Fruit fly (Drosophila melanogaster): ENCODE measurements around the gene CG10098.

CG10098 gene

dm6 chr3R:7089522-7090336, 34.6 kb upstream of the CG10098 start:
- TF ChIP-seq CTCF (optimal IDR thresholded peaks at IDR 0.05) = no peak
- no peak for TF ChIP-seq CG8478 (optimal IDR thresholded peaks at IDR 0.05)

- TF ChIP-seq CG8478 (optimal IDR thresholded peaks at IDR 0.05) (no peak), CTCF (optimal IDR thresholded peaks at IDR 0.05) (no peak)
Measured at dm6 chr3R:7090337-7090830, 34.0 kb upstream of the CG10098 start.

dm6 chr3R:7091904-7092303, 32.4 kb upstream of the CG10098 start:
- TF ChIP-seq CG8478 (optimal IDR thresholded peaks at IDR 0.05) = no peak
- TF ChIP-seq CTCF (optimal IDR thresholded peaks at IDR 0.05) = peak in 1 of 2 experiments; percentile 51

dm6 chr3R:7093592-7093991, 30.8 kb upstream of the CG10098 start:
- TF ChIP-seq CTCF (optimal IDR thresholded peaks at IDR 0.05) = no peak
- TF ChIP-seq CG8478 (optimal IDR thresholded peaks at IDR 0.05) = no peak

- TF ChIP-seq CG8478 (optimal IDR thresholded peaks at IDR 0.05) (no peak), CTCF (optimal IDR thresholded peaks at IDR 0.05) (no peak)
Measured at dm6 chr3R:7094368-7094767, 30.0 kb upstream of the CG10098 start.

dm6 chr3R:7102853-7103833, 21.2 kb upstream of the CG10098 start:
- TF ChIP-seq CG8478 (optimal IDR thresholded peaks at IDR 0.05) (no peak), CTCF (optimal IDR thresholded peaks at IDR 0.05) (no peak)

dm6 chr3R:7104308-7104707, 20.0 kb upstream of the CG10098 start:
- TF ChIP-seq CG8478 (optimal IDR thresholded peaks at IDR 0.05) (no peak), CTCF (optimal IDR thresholded peaks at IDR 0.05) (no peak)

dm6 chr3R:7105503-7106164, 18.7 kb upstream of the CG10098 start:
- no peak for TF ChIP-seq CTCF (optimal IDR thresholded peaks at IDR 0.05)
- TF ChIP-seq CG8478 (optimal IDR thresholded peaks at IDR 0.05) = no peak

dm6 chr3R:7107713-7108588, 16.4 kb upstream of the CG10098 start:
- no peak for TF ChIP-seq CG8478 (optimal IDR thresholded peaks at IDR 0.05)
- no peak for TF ChIP-seq CTCF (optimal IDR thresholded peaks at IDR 0.05)

- TF ChIP-seq CG8478 (optimal IDR thresholded peaks at IDR 0.05) (no peak), CTCF (optimal IDR thresholded peaks at IDR 0.05) (no peak)
Measured at dm6 chr3R:7108589-7109312, 15.6 kb upstream of the CG10098 start.

dm6 chr3R:7109760-7110303, 14.5 kb upstream of the CG10098 start:
- TF ChIP-seq CG8478 (optimal IDR thresholded peaks at IDR 0.05) (no peak), CTCF (optimal IDR thresholded peaks at IDR 0.05) (no peak)

- TF ChIP-seq CTCF (optimal IDR thresholded peaks at IDR 0.05) (no peak), CG8478 (optimal IDR thresholded peaks at IDR 0.05) (no peak)
Measured at dm6 chr3R:7111206-7111858, 13.0 kb upstream of the CG10098 start.

- TF ChIP-seq CTCF (optimal IDR thresholded peaks at IDR 0.05) = no peak
- TF ChIP-seq CG8478 (optimal IDR thresholded peaks at IDR 0.05) = no peak
Measured at dm6 chr3R:7112977-7113376, 11.4 kb upstream of the CG10098 start.
